Fruit fly (Drosophila melanogaster): Measurements from ENCODE around the gene mthl8.
A peak's percentile ranks its signal among the peaks of the same experiment; 100 is the strongest.

The mthl8 gene

dm6 chr3L:66063-66462 is 43.8 kb downstream of the mthl8 start, which contains the start of gene Lsp1gamma:
Lsp1gamma (plus strand) TSS chr3L:66430.
- no peak for TF ChIP-seq noc (tag; optimal IDR thresholded peaks at IDR 0.05)

- TF ChIP-seq noc (tag; optimal IDR thresholded peaks at IDR 0.05), result no peak
These were observed 47.1 kb downstream of the mthl8 start for dm6 chr3L:69310-69709.

dm6 chr3L:71247-71646 is 49.0 kb downstream of the mthl8 start:
- no peak for TF ChIP-seq noc (tag; optimal IDR thresholded peaks at IDR 0.05)

- TF ChIP-seq noc (tag; optimal IDR thresholded peaks at IDR 0.05), result peak; percentile 33
These were observed 51.3 kb downstream of the mthl8 start for dm6 chr3L:73352-74147.

DNA sequence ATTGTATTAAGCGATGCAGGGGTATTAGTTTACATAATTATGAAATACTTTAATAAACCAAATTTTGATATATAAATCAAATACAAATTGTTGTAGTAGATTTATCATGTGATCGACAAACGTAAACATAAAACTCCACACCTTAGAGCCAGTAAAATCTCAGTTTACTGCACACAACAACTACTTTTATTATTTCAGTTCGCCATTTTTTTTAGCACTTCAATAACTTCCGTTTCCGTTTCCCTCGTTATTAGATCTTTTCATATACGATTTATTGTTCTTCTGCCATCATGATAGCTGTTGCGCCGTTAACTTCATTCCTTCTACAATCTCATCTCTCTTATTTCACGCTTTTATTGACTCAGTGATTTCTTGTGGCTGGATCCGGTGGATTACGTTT is 53.0 kb downstream of the mthl8 start, which contains the start of gene CG13405:
TSS of gene CG13405 (minus strand) at position 101 of the 400 bp plus-strand sequence.
- TF ChIP-seq noc (tag; optimal IDR thresholded peaks at IDR 0.05), result no peak
